Fruit fly (Drosophila melanogaster): ENCODE measurements around the gene BORCS6.

BORCS6 gene

dm6 chr3L:542863-543635, 2.4 kb downstream of the BORCS6 start, which contains the start of the genes Cypl and Hipk:
TSS of gene Cypl (minus strand) at chr3L:542931.
TSS of gene Hipk (plus strand) at chr3L:543060.
- TF ChIP-seq CG1620 (GFP tag; optimal IDR thresholded peaks at IDR 0.05): no peak
- peak; percentile 46 for TF ChIP-seq CG12768 (GFP tag; optimal IDR thresholded peaks at IDR 0.05)
- peak; percentile 61 for TF ChIP-seq tj (GFP tag; optimal IDR thresholded peaks at IDR 0.05)
- TF ChIP-seq pad (GFP tag; optimal IDR thresholded peaks at IDR 0.05): peak; percentile 34
- no peak for TF ChIP-seq CG5204 (GFP tag; optimal IDR thresholded peaks at IDR 0.05)
- TF ChIP-seq Hr96 (GFP tag; optimal IDR thresholded peaks at IDR 0.05): peak; percentile 15
- peak; percentile 61 for TF ChIP-seq CG7101 (tag; optimal IDR thresholded peaks at IDR 0.05)
- TF ChIP-seq ovo (GFP tag; optimal IDR thresholded peaks at IDR 0.05): no peak
- TF ChIP-seq cic (GFP tag; optimal IDR thresholded peaks at IDR 0.05): peak; percentile 79
- TF ChIP-seq CG33017 (tag; optimal IDR thresholded peaks at IDR 0.05): peak; percentile 26
- peak; percentile 76 for TF ChIP-seq CG11617 (GFP tag; optimal IDR thresholded peaks at IDR 0.05)
- TF ChIP-seq bab1 (GFP tag; optimal IDR thresholded peaks at IDR 0.05): peak; percentile 72
- no peak for TF ChIP-seq kay (GFP tag; ENCODE audit: borderline replicate concordance)
- no peak for TF ChIP-seq cnc (optimal IDR thresholded peaks at IDR 0.05)
- no peak for TF ChIP-seq CG7045 (GFP tag; optimal IDR thresholded peaks at IDR 0.05)
- TF ChIP-seq Crg-1 (GFP tag; optimal IDR thresholded peaks at IDR 0.05): peak; percentile 64
- peak; percentile 85 for TF ChIP-seq Mnt (GFP tag; optimal IDR thresholded peaks at IDR 0.05)
- peak; percentile 93 for TF ChIP-seq CG14711 (tag; optimal IDR thresholded peaks at IDR 0.05)
- no peak for TF ChIP-seq toe (GFP tag; optimal IDR thresholded peaks at IDR 0.05)
- no peak for TF ChIP-seq Clk (GFP tag; optimal IDR thresholded peaks at IDR 0.05)

- TF ChIP-seq Crg-1 (GFP tag; optimal IDR thresholded peaks at IDR 0.05): no peak
- peak; percentile 32 for TF ChIP-seq tj (GFP tag; optimal IDR thresholded peaks at IDR 0.05)
- TF ChIP-seq CG12768 (GFP tag; optimal IDR thresholded peaks at IDR 0.05): peak; percentile 30
These were observed 3.6 kb downstream of the BORCS6 start for dm6 chr3L:544203-544602.

dm6 chr3L:545512-546161, 5.0 kb downstream of the BORCS6 start:
- TF ChIP-seq toe (GFP tag; optimal IDR thresholded peaks at IDR 0.05) (no peak), CG7045 (GFP tag; optimal IDR thresholded peaks at IDR 0.05) (peak; percentile 50), kay (GFP tag; ENCODE audit: borderline replicate concordance) (no peak), CG1620 (GFP tag; optimal IDR thresholded peaks at IDR 0.05) (no peak), Clk (GFP tag; optimal IDR thresholded peaks at IDR 0.05) (no peak), cnc (optimal IDR thresholded peaks at IDR 0.05) (no peak), CG7101 (tag; optimal IDR thresholded peaks at IDR 0.05) (peak; percentile 46), CG14711 (tag; optimal IDR thresholded peaks at IDR 0.05) (peak; percentile 51), CG11617 (GFP tag; optimal IDR thresholded peaks at IDR 0.05) (no peak), CG5204 (GFP tag; optimal IDR thresholded peaks at IDR 0.05) (no peak), CG12768 (GFP tag; optimal IDR thresholded peaks at IDR 0.05) (peak; percentile 39), bab1 (GFP tag; optimal IDR thresholded peaks at IDR 0.05) (no peak), cic (GFP tag; optimal IDR thresholded peaks at IDR 0.05) (peak; percentile 2), tj (GFP tag; optimal IDR thresholded peaks at IDR 0.05) (peak; percentile 7), Mnt (GFP tag; optimal IDR thresholded peaks at IDR 0.05) (no peak), ovo (GFP tag; optimal IDR thresholded peaks at IDR 0.05) (no peak), CG33017 (tag; optimal IDR thresholded peaks at IDR 0.05) (peak; percentile 77), pad (GFP tag; optimal IDR thresholded peaks at IDR 0.05) (no peak)

- TF ChIP-seq CG33017 (tag; optimal IDR thresholded peaks at IDR 0.05): no peak
- TF ChIP-seq CG7045 (GFP tag; optimal IDR thresholded peaks at IDR 0.05): no peak
- TF ChIP-seq CG1620 (GFP tag; optimal IDR thresholded peaks at IDR 0.05): peak; percentile 5
- TF ChIP-seq CG11617 (GFP tag; optimal IDR thresholded peaks at IDR 0.05): peak; percentile 23
- TF ChIP-seq ovo (GFP tag; optimal IDR thresholded peaks at IDR 0.05): no peak
- TF ChIP-seq Crg-1 (GFP tag; optimal IDR thresholded peaks at IDR 0.05): no peak
- peak; percentile 77 for TF ChIP-seq bab1 (GFP tag; optimal IDR thresholded peaks at IDR 0.05)
- no peak for TF ChIP-seq Clk (GFP tag; optimal IDR thresholded peaks at IDR 0.05)
- TF ChIP-seq cic (GFP tag; optimal IDR thresholded peaks at IDR 0.05): no peak
- TF ChIP-seq Mnt (GFP tag; optimal IDR thresholded peaks at IDR 0.05): no peak
- no peak for TF ChIP-seq CG12768 (GFP tag; optimal IDR thresholded peaks at IDR 0.05)
- TF ChIP-seq cnc (optimal IDR thresholded peaks at IDR 0.05): no peak
- TF ChIP-seq CG5204 (GFP tag; optimal IDR thresholded peaks at IDR 0.05): no peak
- no peak for TF ChIP-seq kay (GFP tag; ENCODE audit: borderline replicate concordance)
- TF ChIP-seq toe (GFP tag; optimal IDR thresholded peaks at IDR 0.05): no peak
- TF ChIP-seq tj (GFP tag; optimal IDR thresholded peaks at IDR 0.05): no peak
- no peak for TF ChIP-seq Hr96 (GFP tag; optimal IDR thresholded peaks at IDR 0.05)
- peak; percentile 27 for TF ChIP-seq CG14711 (tag; optimal IDR thresholded peaks at IDR 0.05)
- TF ChIP-seq pad (GFP tag; optimal IDR thresholded peaks at IDR 0.05): no peak
- TF ChIP-seq CG7101 (tag; optimal IDR thresholded peaks at IDR 0.05): peak; percentile 74
These were observed 6.3 kb downstream of the BORCS6 start for dm6 chr3L:546819-547441.

All from whole organism, adult.